Worm (Caenorhabditis elegans) whole organism, L4 larva: Measurements from ENCODE around the gene nhr-9.

Experiments
- D1046.2 ChIP-seq: fragments of 200-800 bp; sonication (Bioruptor generic); IDR thresholded peaks from 2 replicates; pipeline ENCODE4 v1.3.6; 2022; ENCODE audit warnings: missing genetic modification characterization, missing compliant biosample characterization
- F10B5.3 ChIP-seq: sonication (generic microtip); optimal IDR thresholded peaks from 2 replicates; lab custom pipeline; 2016; ENCODE audit warnings: mild to moderate bottlenecking, missing genetic modification characterization, missing compliant biosample characterization
- F26F4.8 ChIP-seq: fragments of 200-800 bp; sonication (Bioruptor generic); conservative IDR thresholded peaks from 2 replicates; pipeline ENCODE4 v1.3.6; 2022; ENCODE audit warnings: missing genetic modification characterization, missing compliant biosample characterization
- F44E2.7 ChIP-seq: fragments of 200-800 bp; sonication (Bioruptor generic); IDR thresholded peaks from 2 replicates; pipeline ENCODE4 v2.1.2; 2022; ENCODE audit warnings: missing genetic modification characterization, missing compliant biosample characterization
- F49E8.2 ChIP-seq: sonication (generic microtip); optimal IDR thresholded peaks from 2 replicates; lab custom pipeline; 2016; ENCODE audit warnings: missing compliant biosample characterization, mild to moderate bottlenecking, missing genetic modification characterization, borderline replicate concordance
- Y105C5A.15 ChIP-seq: fragments of 200-800 bp; sonication (Bioruptor generic); IDR thresholded peaks from 2 replicates; pipeline ENCODE4 v1.3.6; 2022; ENCODE audit warnings: missing genetic modification characterization, missing compliant biosample characterization
- Y48G9A.11 ChIP-seq: fragments of 200-800 bp; sonication (Bioruptor generic); IDR thresholded peaks from 2 replicates; pipeline ENCODE4 v1.3.6; 2022; ENCODE audit warnings: missing genetic modification reagents, missing genetic modification characterization, missing compliant biosample characterization
- Y5F2A.4 ChIP-seq: fragments of 200-800 bp; sonication (Bioruptor generic); optimal IDR thresholded peaks from 2 replicates; lab custom pipeline; 2018; ENCODE audit warnings: mild to moderate bottlenecking, missing genetic modification characterization, missing compliant biosample characterization
- ZK546.5 ChIP-seq, 2 experiments: sonication (generic microtip); optimal IDR thresholded peaks; 2 replicates each; lab custom pipeline; 2017; ENCODE audit warnings: missing biosample characterization in 2 of 2, missing genetic modification characterization in 2 of 2
- aly-2 ChIP-seq: sonication (generic microtip); optimal IDR thresholded peaks from 2 replicates; lab custom pipeline; 2018; ENCODE audit warnings: missing biosample characterization, missing genetic modification characterization
- arid-1 ChIP-seq: fragments of 200-800 bp; sonication (Bioruptor generic); conservative IDR thresholded peaks from 2 replicates; pipeline ENCODE4 v1.3.6; 2022; ENCODE audit warnings: missing genetic modification reagents, missing genetic modification characterization, missing compliant biosample characterization
- ceh-62 ChIP-seq: sonication (generic microtip); optimal IDR thresholded peaks from 2 replicates; lab custom pipeline; 2017; ENCODE audit warnings: missing biosample characterization, missing genetic modification characterization
- ces-1 ChIP-seq: fragments of 150-350 bp; sonication (generic microtip); optimal IDR thresholded peaks from 4 replicates; lab custom pipeline; 2014; ENCODE audit warnings: missing biosample characterization, missing genetic modification reagents, missing genetic modification characterization
- daf-16 ChIP-seq, 3 experiments: sonication (generic microtip); optimal IDR thresholded peaks; 2 replicates each; lab custom pipeline; 2016 to 2017; ENCODE audit warnings: missing genetic modification characterization in 3 of 3, missing genetic modification reagents in 3 of 3, mild to moderate bottlenecking in 2 of 3, missing compliant biosample characterization in 2 of 3, missing biosample characterization in 1 of 3, moderate library complexity in 1 of 3
- dmd-8 ChIP-seq: fragments of 200-800 bp; sonication (Bioruptor generic); IDR thresholded peaks from 2 replicates; pipeline ENCODE4 v1.3.6; 2022; ENCODE audit warnings: missing genetic modification characterization, missing compliant biosample characterization
- dmd-9 ChIP-seq: fragments of 200-800 bp; sonication (Bioruptor generic); IDR thresholded peaks from 2 replicates; pipeline ENCODE4 v1.3.6; 2022; ENCODE audit warnings: missing genetic modification reagents, missing genetic modification characterization, missing compliant biosample characterization
- egl-27 ChIP-seq: sonication (generic microtip); optimal IDR thresholded peaks from 3 replicates; lab custom pipeline; 2017; ENCODE audit warnings: missing biosample characterization, missing genetic modification reagents, missing genetic modification characterization
- egl-43 ChIP-seq: fragments of 200-800 bp; sonication (Bioruptor generic); IDR thresholded peaks from 2 replicates; pipeline ENCODE4 v1.3.6; 2022; ENCODE audit warnings: missing genetic modification reagents, missing genetic modification characterization, missing compliant biosample characterization
- fos-1 ChIP-seq: fragments of 150-350 bp; optimal IDR thresholded peaks from 2 replicates; lab custom pipeline; 2014; ENCODE audit warnings: missing biosample characterization, missing genetic modification characterization
- jun-1 ChIP-seq: fragments of 150-350 bp; optimal IDR thresholded peaks from 2 replicates; lab custom pipeline; 2014; ENCODE audit warnings: missing biosample characterization, missing genetic modification reagents, missing genetic modification characterization
- lim-7 ChIP-seq: fragments of 200-800 bp; sonication (Bioruptor generic); IDR thresholded peaks from 2 replicates; pipeline ENCODE4 v1.3.6; 2022; ENCODE audit warnings: missing genetic modification characterization, missing compliant biosample characterization
- lin-1 ChIP-seq: fragments of 200-800 bp; sonication (Bioruptor generic); IDR thresholded peaks from 2 replicates; pipeline ENCODE4 v1.3.6; 2022; ENCODE audit warnings: missing genetic modification reagents, missing genetic modification characterization, missing compliant biosample characterization
- lin-13 ChIP-seq: fragments of 150-350 bp; optimal IDR thresholded peaks from 2 replicates; lab custom pipeline; 2014; ENCODE audit warnings: missing biosample characterization, missing genetic modification reagents, missing genetic modification characterization
- lin-29 ChIP-seq: fragments of 200-800 bp; sonication (Bioruptor generic); IDR thresholded peaks from 2 replicates; pipeline ENCODE4 v1.3.6; 2022; ENCODE audit warnings: missing genetic modification reagents, missing genetic modification characterization, missing compliant biosample characterization
- lin-38 ChIP-seq: fragments of 200-800 bp; sonication (Bioruptor generic); IDR thresholded peaks from 2 replicates; pipeline ENCODE4 v1.3.6; 2022; ENCODE audit warnings: missing genetic modification reagents, missing genetic modification characterization, missing compliant biosample characterization
- lin-39 ChIP-seq: fragments of 150-350 bp; optimal IDR thresholded peaks from 2 replicates; lab custom pipeline; 2014; ENCODE audit warnings: missing biosample characterization, missing genetic modification reagents, missing genetic modification characterization
- madf-5 ChIP-seq, 2 experiments: fragments of 200-800 bp; sonication (Bioruptor generic); IDR thresholded peaks; 2 replicates each; pipeline ENCODE4 v1.3.6; 2022; ENCODE audit warnings: missing compliant biosample characterization in 2 of 2, missing genetic modification characterization in 2 of 2
- mdl-1 ChIP-seq, 2 experiments: fragments of 150-350 bp in 1 of 2; sonication (generic microtip) in 1 of 2; optimal IDR thresholded peaks; 2 replicates each; lab custom pipeline; 2014 to 2017; ENCODE audit warnings: missing biosample characterization in 2 of 2, missing genetic modification characterization in 2 of 2
- mdt-29 ChIP-seq: fragments of 200-800 bp; sonication (Bioruptor generic); IDR thresholded peaks from 2 replicates; pipeline ENCODE4 v1.3.6; 2022; ENCODE audit warnings: missing genetic modification reagents, missing genetic modification characterization, missing compliant biosample characterization
- mxl-3 ChIP-seq: fragments of 200-800 bp; sonication (Bioruptor generic); optimal IDR thresholded peaks from 2 replicates; lab custom pipeline; 2018; ENCODE audit warnings: mild to moderate bottlenecking, missing genetic modification characterization, missing compliant biosample characterization
- nhr-237 ChIP-seq: sonication (generic microtip); optimal IDR thresholded peaks from 2 replicates; lab custom pipeline; 2017; ENCODE audit warnings: missing biosample characterization, missing genetic modification characterization
- nhr-48 ChIP-seq: sonication (generic microtip); optimal IDR thresholded peaks from 2 replicates; lab custom pipeline; 2016; ENCODE audit warnings: mild to moderate bottlenecking, missing genetic modification characterization, missing compliant biosample characterization
- nhr-76 ChIP-seq: fragments of 150-350 bp; optimal IDR thresholded peaks from 2 replicates; lab custom pipeline; 2014; ENCODE audit warnings: missing biosample characterization, missing genetic modification characterization
- pha-4 ChIP-seq, 2 experiments: fragments of 150-350 bp in 1 of 2; fragments of 200-800 bp in 1 of 2; sonication (Bioruptor generic) in 1 of 2; IDR thresholded peaks in 1 of 2; optimal IDR thresholded peaks in 1 of 2; 2 replicates each; pipeline versions ENCODE4 v1.3.6 to Lab custom; 2014 to 2022; ENCODE audit warnings: missing genetic modification characterization in 2 of 2, missing genetic modification reagents in 2 of 2, missing biosample characterization in 1 of 2, missing compliant biosample characterization in 1 of 2
- snpc-1.2 ChIP-seq: fragments of 200-800 bp; sonication (Bioruptor generic); IDR thresholded peaks from 2 replicates; pipeline ENCODE4 v1.3.6; 2022; ENCODE audit warnings: missing genetic modification reagents, missing genetic modification characterization, missing compliant biosample characterization
- snpc-4 ChIP-seq: fragments of 150-350 bp; optimal IDR thresholded peaks from 2 replicates; lab custom pipeline; 2014; ENCODE audit warnings: missing biosample characterization, missing genetic modification characterization
- spr-3 ChIP-seq: fragments of 200-800 bp; sonication (Bioruptor generic); optimal IDR thresholded peaks from 2 replicates; lab custom pipeline; 2018; ENCODE audit warnings: mild to moderate bottlenecking, missing genetic modification characterization, missing compliant biosample characterization
- tag-97 ChIP-seq: fragments of 200-800 bp; sonication (Bioruptor generic); IDR thresholded peaks from 2 replicates; pipeline ENCODE4 v1.3.6; 2022; ENCODE audit warnings: missing genetic modification characterization, missing compliant biosample characterization
- tra-1 ChIP-seq: fragments of 200-800 bp; sonication (Bioruptor generic); IDR thresholded peaks from 2 replicates; pipeline ENCODE4 v1.3.6; 2022; ENCODE audit warnings: missing genetic modification reagents, missing genetic modification characterization, missing compliant biosample characterization
- unc-130 ChIP-seq: sonication (generic microtip); optimal IDR thresholded peaks from 2 replicates; lab custom pipeline; 2016; ENCODE audit warnings: missing genetic modification reagents, missing genetic modification characterization, missing compliant biosample characterization
- zag-1 ChIP-seq: fragments of 150-350 bp; optimal IDR thresholded peaks from 2 replicates; lab custom pipeline; 2014; ENCODE audit warnings: missing biosample characterization, missing genetic modification characterization
- zfp-2 ChIP-seq: sonication (generic microtip); optimal IDR thresholded peaks from 2 replicates; lab custom pipeline; 2016; ENCODE audit warnings: mild to moderate bottlenecking, missing genetic modification characterization, missing compliant biosample characterization
- zip-2 ChIP-seq: fragments of 150-350 bp; optimal IDR thresholded peaks from 2 replicates; lab custom pipeline; 2014; ENCODE audit warnings: missing biosample characterization, missing genetic modification characterization
- ztf-7 ChIP-seq: fragments of 150-350 bp; optimal IDR thresholded peaks from 2 replicates; lab custom pipeline; 2014; ENCODE audit warnings: missing biosample characterization, missing genetic modification characterization

Gene nhr-9

DNA sequence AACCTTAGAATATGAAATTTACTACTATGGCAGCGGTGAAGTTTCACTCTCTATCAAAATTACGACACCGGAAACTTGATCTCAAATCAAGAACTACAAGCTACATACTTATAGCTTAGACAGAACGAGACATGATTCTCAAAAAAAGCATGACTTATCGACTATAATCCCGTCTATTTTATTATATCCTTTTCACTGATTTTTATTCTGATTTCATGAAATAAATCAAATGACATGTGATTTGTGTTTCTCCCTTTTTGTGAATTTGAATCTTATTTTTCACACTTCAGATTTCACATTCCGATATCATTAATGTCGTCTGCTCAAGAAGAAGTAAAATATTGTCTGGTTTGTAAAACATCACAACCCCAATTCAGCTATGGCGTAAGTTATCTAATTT lies 4.7 kb downstream of the nhr-9 start, which contains the start of gene ZK418.11:
Gene ZK418.11 (plus strand): TSS at position 289 of the 400 bp plus-strand sequence.
- no peak for TF ChIP-seq F44E2.7 (GFP tag; lab: Robert Waterston, UW)
- TF ChIP-seq lin-1 (GFP tag; lab: Robert Waterston, UW): no peak
- no peak for TF ChIP-seq jun-1
- TF ChIP-seq ztf-7 (tag; lab: Kevin White, UChicago): no peak
- no peak for TF ChIP-seq Y5F2A.4 (GFP tag; lab: Kevin White, UChicago)
- TF ChIP-seq ceh-62 (tag; lab: Kevin White, UChicago): no peak
- no peak for TF ChIP-seq tra-1 (GFP tag; lab: Robert Waterston, UW)
- no peak for TF ChIP-seq mdt-29 (GFP tag; lab: Robert Waterston, UW)
- TF ChIP-seq mxl-3: no peak
- TF ChIP-seq, all 104 proteins: peak for 0

- TF ChIP-seq F10B5.3: no peak
- no peak for TF ChIP-seq ces-1
- 0 out of 2 replicates have a peak, but pooled peaks have one; percentile 31 for TF ChIP-seq lin-1 (GFP tag; lab: Robert Waterston, UW)
- no peak for TF ChIP-seq lin-39 (tag; lab: Kevin White, UChicago)
- TF ChIP-seq aly-2 (tag; lab: Kevin White, UChicago): no peak
- TF ChIP-seq mdl-1 (tag; optimal IDR thresholded peaks at IDR 0.05; lab: Kevin White, UChicago): no peak
- TF ChIP-seq arid-1 (GFP tag; lab: Robert Waterston, UW): 0 out of 2 replicates have a peak, but pooled peaks have one; percentile 20
- TF ChIP-seq lim-7 (GFP tag; lab: Robert Waterston, UW): 0 out of 2 replicates have a peak, but pooled peaks have one; percentile 43
- TF ChIP-seq egl-43 (GFP tag; lab: Robert Waterston, UW): no peak
- no peak for TF ChIP-seq F26F4.8 (GFP tag; lab: Robert Waterston, UW)
- no peak for TF ChIP-seq ZK546.5 (tag; optimal IDR thresholded peaks at IDR 0.05; lab: Kevin White, UChicago)
- no peak for TF ChIP-seq nhr-237
- peak in 1 of 2 experiments; percentile 35; a peak in 1 of 4 replicates for TF ChIP-seq madf-5 (GFP tag; IDR thresholded peaks at IDR 0.05; lab: Robert Waterston, UW)
- TF ChIP-seq zag-1 (tag; lab: Kevin White, UChicago): no peak
- TF ChIP-seq zip-2: no peak
- TF ChIP-seq unc-130 (GFP tag; lab: Kevin White, UChicago): peak; percentile 79
- TF ChIP-seq dmd-9 (GFP tag; lab: Robert Waterston, UW): no peak
- no peak for TF ChIP-seq dmd-8 (GFP tag; lab: Robert Waterston, UW)
- no peak for TF ChIP-seq spr-3
- no peak; the same call in 1 of the 2 replicates for TF ChIP-seq lin-38 (GFP tag; lab: Robert Waterston, UW)
- no peak for TF ChIP-seq daf-16 (GFP tag; optimal IDR thresholded peaks at IDR 0.05; lab: Kevin White, UChicago)
- TF ChIP-seq daf-16 (tag; optimal IDR thresholded peaks at IDR 0.05; lab: Kevin White, UChicago): no peak
- peak; percentile 25 for TF ChIP-seq F49E8.2 (tag; lab: Kevin White, UChicago)
- no peak for TF ChIP-seq fos-1 (tag; lab: Kevin White, UChicago)
- TF ChIP-seq snpc-4: no peak
- TF ChIP-seq D1046.2 (GFP tag; lab: Robert Waterston, UW): 0 out of 2 replicates have a peak, but pooled peaks have one; percentile 13
- TF ChIP-seq pha-4 (GFP tag; IDR thresholded peaks at IDR 0.05; lab: Robert Waterston, UW): no peak
- no peak for TF ChIP-seq pha-4 (tag; optimal IDR thresholded peaks at IDR 0.05; lab: Kevin White, UChicago)
- 0 out of 2 replicates have a peak, but pooled peaks have one; percentile 9 for TF ChIP-seq Y105C5A.15
- TF ChIP-seq egl-27: no peak
- TF ChIP-seq, all 104 proteins: peak for 8
These were observed 6.7 kb downstream of the nhr-9 start for ce11 chrIII:7101814-7102477.

ce11 chrIII:7103940-7104440 lies 8.7 kb downstream of the nhr-9 start, which contains the start of gene cpg-2:
TSS of gene cpg-2 (minus strand) at chrIII:7103990.
- TF ChIP-seq zfp-2: no peak
- no peak for TF ChIP-seq nhr-76 (tag; lab: Kevin White, UChicago)
- no peak for TF ChIP-seq lin-13 (GFP tag; lab: Kevin White, UChicago)
- peak; percentile 90 for TF ChIP-seq lin-38 (GFP tag; lab: Robert Waterston, UW)
- TF ChIP-seq snpc-1.2 (GFP tag; lab: Robert Waterston, UW): peak; percentile 39; the same call in 1 of the 2 replicates
- no peak for TF ChIP-seq lin-29 (GFP tag; lab: Robert Waterston, UW)
- TF ChIP-seq tag-97 (GFP tag; lab: Robert Waterston, UW): no peak
- peak; percentile 96 for TF ChIP-seq unc-130 (GFP tag; lab: Kevin White, UChicago)
- no peak for TF ChIP-seq lin-1 (GFP tag; lab: Robert Waterston, UW)
- no peak for TF ChIP-seq Y5F2A.4 (GFP tag; lab: Kevin White, UChicago)
- no peak for TF ChIP-seq daf-16 (GFP tag; optimal IDR thresholded peaks at IDR 0.05; lab: Kevin White, UChicago)
- no peak for TF ChIP-seq daf-16 (tag; optimal IDR thresholded peaks at IDR 0.05; lab: Kevin White, UChicago)
- TF ChIP-seq Y48G9A.11 (GFP tag; lab: Robert Waterston, UW): peak; percentile 86
- TF ChIP-seq F49E8.2 (tag; lab: Kevin White, UChicago): peak; percentile 82
- TF ChIP-seq nhr-48 (tag; lab: Kevin White, UChicago): no peak
